Worm (Caenorhabditis elegans) whole organism, L4 larva: ENCODE measurements around the gene mct-6.

Source experiments
- R02D3.7 ChIP-seq: fragments of 150-350 bp; sonication (generic microtip); optimal IDR thresholded peaks from 3 replicates; lab custom pipeline; 2014; ENCODE audit warnings: missing biosample characterization, missing genetic modification characterization
- ama-1 ChIP-seq: fragments of 150-350 bp; optimal IDR thresholded peaks from 2 replicates; lab custom pipeline; 2014; ENCODE audit warnings: inconsistent platforms, mixed read lengths
- ceh-44 ChIP-seq: fragments of 200-800 bp; sonication (Bioruptor generic); IDR thresholded peaks from 2 replicates; pipeline ENCODE4 v1.3.6; 2022; ENCODE audit warnings: missing genetic modification reagents, missing genetic modification characterization, missing compliant biosample characterization
- ces-1 ChIP-seq: fragments of 150-350 bp; sonication (generic microtip); optimal IDR thresholded peaks from 4 replicates; lab custom pipeline; 2014; ENCODE audit warnings: missing biosample characterization, missing genetic modification reagents, missing genetic modification characterization
- dmd-6 ChIP-seq: fragments of 200-800 bp; sonication (Bioruptor generic); IDR thresholded peaks from 2 replicates; pipeline ENCODE4 v1.3.6; 2022; ENCODE audit warnings: missing genetic modification reagents, missing genetic modification characterization, missing compliant biosample characterization
- gei-8 ChIP-seq: fragments of 200-800 bp; sonication (Bioruptor generic); optimal IDR thresholded peaks from 2 replicates; lab custom pipeline; 2018; ENCODE audit warnings: mild to moderate bottlenecking, missing genetic modification characterization, missing compliant biosample characterization
- hlh-11 ChIP-seq: fragments of 200-800 bp; sonication (Bioruptor generic); optimal IDR thresholded peaks from 2 replicates; lab custom pipeline; 2018; ENCODE audit warnings: mild to moderate bottlenecking, missing genetic modification characterization, missing compliant biosample characterization
- jun-1 ChIP-seq: fragments of 150-350 bp; optimal IDR thresholded peaks from 2 replicates; lab custom pipeline; 2014; ENCODE audit warnings: missing biosample characterization, missing genetic modification reagents, missing genetic modification characterization
- lin-15B ChIP-seq: fragments of 150-350 bp; sonication (generic microtip); optimal IDR thresholded peaks from 3 replicates; lab custom pipeline; 2014; ENCODE audit warnings: missing biosample characterization, missing genetic modification characterization
- mdl-1 ChIP-seq, 2 experiments: fragments of 150-350 bp in 1 of 2; sonication (generic microtip) in 1 of 2; optimal IDR thresholded peaks; 2 replicates each; lab custom pipeline; 2014 to 2017; ENCODE audit warnings: missing biosample characterization in 2 of 2, missing genetic modification characterization in 2 of 2
- mxl-3 ChIP-seq: fragments of 200-800 bp; sonication (Bioruptor generic); optimal IDR thresholded peaks from 2 replicates; lab custom pipeline; 2018; ENCODE audit warnings: mild to moderate bottlenecking, missing genetic modification characterization, missing compliant biosample characterization
- unc-62 ChIP-seq, 3 experiments: fragments of 150-350 bp in 1 of 3; sonication (generic microtip); optimal IDR thresholded peaks in 2 of 3; peaks in 1 of 3; 1 replicate in 1 of 3; 2 replicates in 2 of 3; lab custom pipeline; 2014 to 2017; ENCODE audit warnings: missing biosample characterization in 3 of 3, missing genetic modification characterization in 3 of 3, missing genetic modification reagents in 3 of 3, missing genotype in 1 of 3
- ztf-11 ChIP-seq: fragments of 150-350 bp; optimal IDR thresholded peaks from 2 replicates; lab custom pipeline; 2014; ENCODE audit warnings: missing biosample characterization, missing genetic modification characterization

- TF ChIP-seq jun-1, result no peak
- TF ChIP-seq gei-8, result no peak
- TF ChIP-seq ceh-44 (GFP tag; lab: Robert Waterston, UW), result no peak
- no peak for TF ChIP-seq ztf-11 (tag; lab: Kevin White, UChicago)
- TF ChIP-seq unc-62 (GFP tag; optimal IDR thresholded peaks at IDR 0.05 in 1 of 2; lab: Kevin White, UChicago), result no peak
- TF ChIP-seq unc-62 (tag; optimal IDR thresholded peaks at IDR 0.05; lab: Kevin White, UChicago), result no peak
- TF ChIP-seq ces-1 (GFP tag; lab: Kevin White, UChicago), result no peak
- TF ChIP-seq lin-15B (tag; lab: Kevin White, UChicago), result no peak
- TF ChIP-seq dmd-6, result peak; percentile 61
- peak in 1 of 2 experiments; percentile 40 for TF ChIP-seq mdl-1 (tag; optimal IDR thresholded peaks at IDR 0.05; lab: Kevin White, UChicago)
- TF ChIP-seq mxl-3 (GFP tag; lab: Kevin White, UChicago), result no peak
- peak; percentile 71 for TF ChIP-seq hlh-11
- TF ChIP-seq R02D3.7 (tag; lab: Kevin White, UChicago), result no peak
- no peak for TF ChIP-seq ama-1
These were observed 42.9 kb upstream of the mct-6 start for ce11 chrX:16813148-16813547.
